Fruit fly (Drosophila melanogaster): ENCODE data around the gene Hacd1.

Hacd1 gene

dm6 chr2L:12013243-12013642 lies 11.2 kb upstream of the Hacd1 start (continued):
- TF ChIP-seq Eip78C (GFP tag) (peak; percentile 85), CG6163 (GFP tag; IDR thresholded peaks at IDR 0.05) (peak; percentile 30; the same call in 2 of the 3 replicates), dac (GFP tag; optimal IDR thresholded peaks at IDR 0.05) (no peak), net (GFP tag; optimal IDR thresholded peaks at IDR 0.05) (no peak), fd85E (GFP tag; optimal IDR thresholded peaks at IDR 0.05) (no peak), ss (GFP tag; optimal IDR thresholded peaks at IDR 0.05) (no peak), Gug (GFP tag; IDR thresholded peaks at IDR 0.05) (no peak), Sox15 (GFP tag; optimal IDR thresholded peaks at IDR 0.05) (no peak), cyc (GFP tag; optimal IDR thresholded peaks at IDR 0.05) (peak; percentile 34), CG6276 (GFP tag; optimal IDR thresholded peaks at IDR 0.05) (no peak), CG15336 (GFP tag; IDR thresholded peaks at IDR 0.05) (no peak), Ets96B (tag; optimal IDR thresholded peaks at IDR 0.05) (peak; percentile 16), topi (GFP tag; optimal IDR thresholded peaks at IDR 0.05) (peak; percentile 39), CG8319 (GFP tag; optimal IDR thresholded peaks at IDR 0.05) (no peak), CG3032 (tag; optimal IDR thresholded peaks at IDR 0.05) (peak; percentile 17), esn (GFP tag; optimal IDR thresholded peaks at IDR 0.05) (peak; percentile 32), acj6 (GFP tag; optimal IDR thresholded peaks at IDR 0.05) (peak; percentile 54), svp (GFP tag) (no peak)

dm6 chr2L:12011682-12012655 lies 9.9 kb upstream of the Hacd1 start:
- TF ChIP-seq Blimp-1 (GFP tag; optimal IDR thresholded peaks at IDR 0.05) (peak; percentile 74), dac (GFP tag; optimal IDR thresholded peaks at IDR 0.05) (peak; percentile 27), CG6854 (GFP tag; optimal IDR thresholded peaks at IDR 0.05) (peak; percentile 90), Lpt (GFP tag; optimal IDR thresholded peaks at IDR 0.05) (peak; percentile 54), Eip78C (GFP tag) (peak; percentile 86), Met (GFP tag; optimal IDR thresholded peaks at IDR 0.05) (peak; percentile 85), CG6808 (GFP tag; optimal IDR thresholded peaks at IDR 0.05) (peak; percentile 69), Hr38 (GFP tag; optimal IDR thresholded peaks at IDR 0.05) (no peak), CG31627 (GFP tag; optimal IDR thresholded peaks at IDR 0.05) (peak; percentile 73), CG11294 (GFP tag; IDR thresholded peaks at IDR 0.05) (no peak), CG6276 (GFP tag; optimal IDR thresholded peaks at IDR 0.05) (peak; percentile 39), CG8119 (GFP tag; IDR thresholded peaks at IDR 0.05) (no peak), fkh (GFP tag; optimal IDR thresholded peaks at IDR 0.05) (peak; percentile 85), acj6 (GFP tag; optimal IDR thresholded peaks at IDR 0.05) (peak; percentile 22), Sox14 (GFP tag; optimal IDR thresholded peaks at IDR 0.05) (peak; percentile 71), Eip93F (GFP tag; optimal IDR thresholded peaks at IDR 0.05) (no peak), CG7368 (GFP tag; optimal IDR thresholded peaks at IDR 0.05) (peak; percentile 60), CG11902 (GFP tag; optimal IDR thresholded peaks at IDR 0.05) (peak; percentile 31), CG6792 (GFP tag; optimal IDR thresholded peaks at IDR 0.05) (peak; percentile 73), fd59A (GFP tag; optimal IDR thresholded peaks at IDR 0.05) (peak; percentile 41), Hr4 (GFP tag; optimal IDR thresholded peaks at IDR 0.05) (peak; percentile 57), CG16779 (tag; optimal IDR thresholded peaks at IDR 0.05) (peak; percentile 53), CG9139 (GFP tag; optimal IDR thresholded peaks at IDR 0.05) (peak; percentile 56), CG1621 (tag; optimal IDR thresholded peaks at IDR 0.05) (peak; percentile 82), vri (GFP tag; optimal IDR thresholded peaks at IDR 0.05) (no peak), spab (GFP tag; optimal IDR thresholded peaks at IDR 0.05) (peak; percentile 68), CG4318 (GFP tag; optimal IDR thresholded peaks at IDR 0.05) (no peak), CG8632 (GFP tag; optimal IDR thresholded peaks at IDR 0.05) (no peak), ss (GFP tag; optimal IDR thresholded peaks at IDR 0.05) (peak; percentile 75 to 78), Gug (GFP tag; IDR thresholded peaks at IDR 0.05) (no peak), CG15336 (GFP tag; IDR thresholded peaks at IDR 0.05) (no peak), CG10669 (GFP tag; optimal IDR thresholded peaks at IDR 0.05) (peak; percentile 59), net (GFP tag; optimal IDR thresholded peaks at IDR 0.05) (peak; percentile 89), CG6163 (GFP tag; IDR thresholded peaks at IDR 0.05) (no peak), cyc (GFP tag; optimal IDR thresholded peaks at IDR 0.05) (peak; percentile 87), fd85E (GFP tag; optimal IDR thresholded peaks at IDR 0.05) (no peak), CG34406 (GFP tag; optimal IDR thresholded peaks at IDR 0.05) (peak; percentile 29), CG3919 (GFP tag; optimal IDR thresholded peaks at IDR 0.05) (peak; percentile 84), svp (GFP tag) (peak; percentile 100), lz (GFP tag; optimal IDR thresholded peaks at IDR 0.05) (peak; percentile 82)

Measured in whole organism, prepupa.